Fruit fly (Drosophila melanogaster) whole organism, prepupa: Measurements from ENCODE around the gene CG18170.

Source experiments
- Blimp-1 ChIP-seq: fragments of 200-800 bp; sonication (Bioruptor generic); optimal IDR thresholded peaks from 3 replicates; lab custom pipeline; 2017; ENCODE audit warnings: missing biosample characterization, missing genetic modification characterization, mild to moderate bottlenecking, moderate library complexity, missing genetic modification reagents
- CG10669 ChIP-seq: fragments of 200-800 bp; sonication (Bioruptor generic); optimal IDR thresholded peaks from 3 replicates; lab custom pipeline; 2018; ENCODE audit warnings: missing biosample characterization, mild to moderate bottlenecking, missing genetic modification characterization, moderate library complexity
- CG11294 ChIP-seq: fragments of 200-800 bp; sonication (Bioruptor generic); IDR thresholded peaks from 2 replicates; pipeline ENCODE4 v1.3.6; 2022; ENCODE audit warnings: missing biosample characterization, missing genetic modification characterization
- CG11762 ChIP-seq: fragments of 200-800 bp; sonication (Bioruptor generic); optimal IDR thresholded peaks from 3 replicates; lab custom pipeline; 2016; ENCODE audit warnings: missing biosample characterization, missing genetic modification characterization; ENCODE audit not compliant: insufficient read depth
- CG11902 ChIP-seq: fragments of 200-800 bp; sonication (Bioruptor generic); optimal IDR thresholded peaks from 3 replicates; lab custom pipeline; 2016; ENCODE audit warnings: missing biosample characterization, missing genetic modification characterization
- CG15336 ChIP-seq: fragments of 200-800 bp; sonication (Bioruptor generic); IDR thresholded peaks from 2 replicates; pipeline ENCODE4 v1.3.6; 2022; ENCODE audit warnings: missing biosample characterization, missing genetic modification characterization
- CG16779 ChIP-seq: fragments of 200-800 bp; sonication (Bioruptor generic); optimal IDR thresholded peaks from 3 replicates; lab custom pipeline; 2017; ENCODE audit warnings: missing biosample characterization, mild to moderate bottlenecking, missing genetic modification characterization
- CG31627 ChIP-seq: fragments of 200-800 bp; sonication (Bioruptor generic); optimal IDR thresholded peaks from 3 replicates; lab custom pipeline; 2016; ENCODE audit warnings: missing biosample characterization, missing genetic modification characterization
- CG32006 ChIP-seq: fragments of 200-800 bp; sonication (Bioruptor generic); optimal IDR thresholded peaks from 3 replicates; lab custom pipeline; 2017; ENCODE audit warnings: missing biosample characterization, mild to moderate bottlenecking, missing genetic modification characterization
- CG34406 ChIP-seq: fragments of 200-800 bp; sonication (Bioruptor generic); optimal IDR thresholded peaks from 3 replicates; lab custom pipeline; 2016; ENCODE audit warnings: missing biosample characterization, missing genetic modification characterization
- CG3919 ChIP-seq: fragments of 200-800 bp; sonication (Bioruptor generic); optimal IDR thresholded peaks from 3 replicates; lab custom pipeline; 2016; ENCODE audit warnings: missing biosample characterization, missing genetic modification characterization
- CG4318 ChIP-seq: fragments of 200-800 bp; sonication (Bioruptor generic); optimal IDR thresholded peaks from 3 replicates; lab custom pipeline; 2017; ENCODE audit warnings: missing biosample characterization, mild to moderate bottlenecking, missing genetic modification characterization
- CG6276 ChIP-seq: fragments of 200-800 bp; sonication (Bioruptor generic); optimal IDR thresholded peaks from 2 replicates; lab custom pipeline; 2017; ENCODE audit warnings: missing biosample characterization, mild to moderate bottlenecking, missing genetic modification characterization
- CG6792 ChIP-seq: fragments of 200-800 bp; sonication (Bioruptor generic); optimal IDR thresholded peaks from 3 replicates; lab custom pipeline; 2016; ENCODE audit warnings: missing biosample characterization, missing genetic modification characterization
- CG6808 ChIP-seq: fragments of 200-800 bp; sonication (Bioruptor generic); optimal IDR thresholded peaks from 3 replicates; lab custom pipeline; 2017; ENCODE audit warnings: missing biosample characterization, missing genetic modification characterization, mild to moderate bottlenecking, moderate library complexity, missing genetic modification reagents
- CG6854 ChIP-seq: fragments of 200-800 bp; sonication (Bioruptor generic); optimal IDR thresholded peaks from 2 replicates; lab custom pipeline; 2017; ENCODE audit warnings: missing biosample characterization, mild to moderate bottlenecking, missing genetic modification characterization
- CG8632 ChIP-seq: fragments of 200-800 bp; sonication (Bioruptor generic); optimal IDR thresholded peaks from 3 replicates; lab custom pipeline; 2016; ENCODE audit warnings: missing biosample characterization, missing genetic modification characterization
- CG9139 ChIP-seq: fragments of 200-800 bp; sonication (Bioruptor generic); optimal IDR thresholded peaks from 3 replicates; lab custom pipeline; 2017; ENCODE audit warnings: missing biosample characterization, mild to moderate bottlenecking, missing genetic modification characterization
- Eip78C ChIP-seq: fragments of 200-800 bp; sonication (Bioruptor generic); peaks from one replicate; lab custom pipeline; 2016; ENCODE audit warnings: missing biosample characterization, missing genetic modification characterization
- Eip93F ChIP-seq: fragments of 200-800 bp; sonication (Bioruptor generic); optimal IDR thresholded peaks from 2 replicates; lab custom pipeline; 2016; ENCODE audit warnings: missing biosample characterization, mild to moderate bottlenecking, missing genetic modification characterization
- Ets21C ChIP-seq: fragments of 200-800 bp; sonication (Bioruptor generic); optimal IDR thresholded peaks from 3 replicates; lab custom pipeline; 2016; ENCODE audit warnings: missing biosample characterization, missing genetic modification characterization
- Ets96B ChIP-seq: fragments of 200-800 bp; optimal IDR thresholded peaks from 2 replicates; lab custom pipeline; 2019; ENCODE audit warnings: missing biosample characterization, mild to moderate bottlenecking, missing genetic modification characterization, moderate library complexity
- Gug ChIP-seq: fragments of 200-800 bp; sonication (Bioruptor generic); IDR thresholded peaks from 2 replicates; pipeline ENCODE4 v1.3.6; 2022; ENCODE audit warnings: missing biosample characterization, missing genetic modification characterization
- Hr38 ChIP-seq: sonication (Bioruptor generic); optimal IDR thresholded peaks from 2 replicates; lab custom pipeline; 2016; ENCODE audit warnings: missing biosample characterization, missing genetic modification characterization
- Lpt ChIP-seq: fragments of 200-800 bp; sonication (Bioruptor generic); optimal IDR thresholded peaks from 3 replicates; lab custom pipeline; 2016; ENCODE audit warnings: missing biosample characterization, missing genetic modification characterization
- Met ChIP-seq: fragments of 200-800 bp; sonication (Bioruptor generic); optimal IDR thresholded peaks from 3 replicates; lab custom pipeline; 2016; ENCODE audit warnings: missing biosample characterization, missing genetic modification characterization
- OdsH ChIP-seq: fragments of 200-800 bp; sonication (Bioruptor generic); optimal IDR thresholded peaks from 3 replicates; lab custom pipeline; 2016; ENCODE audit warnings: missing biosample characterization, missing genetic modification characterization
- Sox14 ChIP-seq: fragments of 200-800 bp; sonication (Bioruptor generic); optimal IDR thresholded peaks from 3 replicates; lab custom pipeline; 2016; ENCODE audit warnings: missing biosample characterization, missing genetic modification characterization
- Sox15 ChIP-seq: fragments of 200-800 bp; sonication (Bioruptor generic); optimal IDR thresholded peaks from 3 replicates; lab custom pipeline; 2016; ENCODE audit warnings: missing biosample characterization, missing genetic modification characterization
- achi ChIP-seq: fragments of 200-800 bp; sonication (Bioruptor generic); optimal IDR thresholded peaks from 3 replicates; lab custom pipeline; 2016; ENCODE audit warnings: missing biosample characterization, missing genetic modification characterization
- acj6 ChIP-seq: fragments of 200-800 bp; sonication (Bioruptor generic); optimal IDR thresholded peaks from 3 replicates; lab custom pipeline; 2016; ENCODE audit warnings: missing biosample characterization, missing genetic modification characterization
- cyc ChIP-seq: fragments of 200-800 bp; sonication (Bioruptor generic); optimal IDR thresholded peaks from 3 replicates; lab custom pipeline; 2016; ENCODE audit warnings: missing biosample characterization, missing genetic modification characterization
- dac ChIP-seq: fragments of 200-800 bp; sonication (Bioruptor generic); optimal IDR thresholded peaks from 2 replicates; lab custom pipeline; 2017; ENCODE audit warnings: missing biosample characterization, mild to moderate bottlenecking, missing genetic modification characterization
- eg ChIP-seq: fragments of 200-800 bp; sonication (Bioruptor generic); IDR thresholded peaks from 3 replicates; pipeline ENCODE4 v1.3.6; 2022; ENCODE audit warnings: missing biosample characterization, missing genetic modification characterization
- fd59A ChIP-seq: fragments of 200-800 bp; sonication (Bioruptor generic); optimal IDR thresholded peaks from 2 replicates; lab custom pipeline; 2017; ENCODE audit warnings: missing biosample characterization, mild to moderate bottlenecking, missing genetic modification characterization, missing genetic modification reagents
- fd85E ChIP-seq: fragments of 200-800 bp; sonication (Bioruptor generic); optimal IDR thresholded peaks from 3 replicates; lab custom pipeline; 2016; ENCODE audit warnings: missing biosample characterization, missing genetic modification characterization
- fkh ChIP-seq: fragments of 200-800 bp; sonication (Bioruptor generic); optimal IDR thresholded peaks from 3 replicates; lab custom pipeline; 2017; ENCODE audit warnings: missing biosample characterization, mild to moderate bottlenecking, missing genetic modification characterization, moderate library complexity
- lz ChIP-seq: fragments of 200-800 bp; sonication (Bioruptor generic); optimal IDR thresholded peaks from 3 replicates; lab custom pipeline; 2016; ENCODE audit warnings: missing biosample characterization, missing genetic modification characterization
- pdm3 ChIP-seq: fragments of 200-800 bp; sonication (Bioruptor generic); optimal IDR thresholded peaks from 3 replicates; lab custom pipeline; 2016; ENCODE audit warnings: missing biosample characterization, missing genetic modification characterization
- salr ChIP-seq, 2 experiments: fragments of 200-800 bp; sonication (Bioruptor generic); optimal IDR thresholded peaks; 3 replicates each; lab custom pipeline; 2016 to 2018; ENCODE audit warnings: missing biosample characterization in 2 of 2, missing genetic modification characterization in 2 of 2, mild to moderate bottlenecking in 1 of 2
- spab ChIP-seq: fragments of 200-800 bp; sonication (Bioruptor generic); optimal IDR thresholded peaks from 2 replicates; lab custom pipeline; 2017; ENCODE audit warnings: missing biosample characterization, mild to moderate bottlenecking, missing genetic modification characterization, missing genetic modification reagents
- svp ChIP-seq: fragments of 200-800 bp; sonication (Bioruptor generic); peaks from one replicate; lab custom pipeline; 2016; ENCODE audit warnings: missing biosample characterization, missing genetic modification characterization
- topi ChIP-seq: fragments of 200-800 bp; sonication (Bioruptor generic); optimal IDR thresholded peaks from 3 replicates; lab custom pipeline; 2016; ENCODE audit warnings: missing biosample characterization, missing genetic modification characterization
- vri ChIP-seq: fragments of 200-800 bp; sonication (Bioruptor generic); optimal IDR thresholded peaks from 3 replicates; lab custom pipeline; 2016; ENCODE audit warnings: missing biosample characterization, mild to moderate bottlenecking, missing genetic modification characterization

CG18170 gene

dm6 chr3L:1587140-1587849 is 15.5 kb upstream of the CG18170 start (continued):
- peak; percentile 86 for TF ChIP-seq cyc
- peak; percentile 79 for TF ChIP-seq spab (GFP tag; lab: Kevin White, UChicago)
- peak; percentile 76 for TF ChIP-seq achi (GFP tag; lab: Kevin White, UChicago)
- TF ChIP-seq CG10669, result peak; percentile 85
- peak; percentile 41 to 84 for TF ChIP-seq salr (GFP tag; optimal IDR thresholded peaks at IDR 0.05; lab: Kevin White, UChicago)
- peak; percentile 86 for TF ChIP-seq acj6 (GFP tag; lab: Kevin White, UChicago)
- peak; percentile 81 for TF ChIP-seq Ets21C (GFP tag; lab: Kevin White, UChicago)
- TF ChIP-seq CG34406 (GFP tag; lab: Kevin White, UChicago), result peak; percentile 84
- TF ChIP-seq CG4318, result peak; percentile 36
- TF ChIP-seq fd59A (GFP tag; lab: Kevin White, UChicago), result peak; percentile 81
- no peak for TF ChIP-seq fd85E
- peak; percentile 85 for TF ChIP-seq lz (GFP tag; lab: Kevin White, UChicago)
- TF ChIP-seq CG16779 (tag; lab: Kevin White, UChicago), result peak; percentile 63
- no peak for TF ChIP-seq Eip93F (GFP tag; lab: Kevin White, UChicago)
- no peak for TF ChIP-seq fkh
- peak; percentile 90 for TF ChIP-seq Sox15 (GFP tag; lab: Kevin White, UChicago)
- TF ChIP-seq CG11902 (GFP tag; lab: Kevin White, UChicago), result peak; percentile 89

dm6 chr3L:1590194-1590593 is 12.6 kb upstream of the CG18170 start:
- TF ChIP-seq pdm3, result no peak
- no peak for TF ChIP-seq CG9139 (GFP tag; lab: Kevin White, UChicago)
- no peak for TF ChIP-seq achi (GFP tag; lab: Kevin White, UChicago)
- TF ChIP-seq lz (GFP tag; lab: Kevin White, UChicago), result no peak
- TF ChIP-seq Eip93F (GFP tag; lab: Kevin White, UChicago), result no peak
- TF ChIP-seq CG4318, result no peak
- no peak for TF ChIP-seq spab (GFP tag; lab: Kevin White, UChicago)
- TF ChIP-seq Ets21C (GFP tag; lab: Kevin White, UChicago), result no peak
- TF ChIP-seq vri, result no peak
- no peak for TF ChIP-seq CG11294 (GFP tag; lab: Robert Waterston, UW)
- TF ChIP-seq Sox15 (GFP tag; lab: Kevin White, UChicago), result no peak
- TF ChIP-seq CG8632 (GFP tag; lab: Kevin White, UChicago), result no peak

dm6 chr3L:1591692-1592371 is 10.9 kb upstream of the CG18170 start:
- TF ChIP-seq CG32006 (peak; percentile 30), CG9139 (GFP tag; lab: Kevin White, UChicago) (peak; percentile 87), Eip93F (GFP tag; lab: Kevin White, UChicago) (no peak), CG6854 (peak; percentile 90), CG11902 (GFP tag; lab: Kevin White, UChicago) (no peak), CG31627 (GFP tag; lab: Kevin White, UChicago) (peak; percentile 69), Hr38 (GFP tag; lab: Kevin White, UChicago) (no peak), CG4318 (no peak), fkh (peak; percentile 95), CG3919 (GFP tag; lab: Kevin White, UChicago) (peak; percentile 83), Gug (GFP tag; lab: Robert Waterston, UW) (no peak), eg (GFP tag; lab: Robert Waterston, UW) (peak; percentile 49; the same call in 2 of the 3 replicates), CG15336 (GFP tag; lab: Robert Waterston, UW) (0 out of 2 replicates have a peak, but pooled peaks have one; percentile 19), topi (GFP tag; lab: Kevin White, UChicago) (peak; percentile 76), Met (GFP tag; lab: Kevin White, UChicago) (peak; percentile 86), CG11762 (GFP tag; lab: Kevin White, UChicago) (peak; percentile 64), OdsH (peak; percentile 70), Blimp-1 (GFP tag; lab: Kevin White, UChicago) (peak; percentile 74), Lpt (GFP tag; lab: Kevin White, UChicago) (peak; percentile 42), CG6276 (GFP tag; lab: Kevin White, UChicago) (no peak), Eip78C (GFP tag; lab: Kevin White, UChicago) (peak; percentile 94), achi (GFP tag; lab: Kevin White, UChicago) (peak; percentile 68), acj6 (GFP tag; lab: Kevin White, UChicago) (peak; percentile 70), Sox14 (GFP tag; lab: Kevin White, UChicago) (peak; percentile 50), pdm3 (peak; percentile 80), CG6792 (GFP tag; lab: Kevin White, UChicago) (peak; percentile 84), svp (peak; percentile 90), dac (no peak), CG6808 (GFP tag; lab: Kevin White, UChicago) (peak; percentile 82), vri (peak; percentile 97), Ets96B (peak; percentile 50)
